Fruit fly (Drosophila melanogaster) whole organism, embryonic: Measurements from ENCODE around the gene Cpsf5.

Experiments
- ATbp ChIP-seq: fragments of 200-800 bp; sonication (Bioruptor generic); optimal IDR thresholded peaks from 2 replicates; lab custom pipeline; 2017; ENCODE audit warnings: missing biosample characterization, mild to moderate bottlenecking, missing genetic modification characterization, missing genetic modification reagents
- Ada2b ChIP-seq: fragments of 200-800 bp; sonication (Bioruptor generic); IDR thresholded peaks from 2 replicates; pipeline ENCODE4 v1.3.6; 2022; ENCODE audit warnings: missing biosample characterization, missing genetic modification characterization
- CG10431 ChIP-seq: fragments of 200-800 bp; sonication (Bioruptor generic); optimal IDR thresholded peaks from 3 replicates; lab custom pipeline; 2018; ENCODE audit warnings: missing biosample characterization, mild to moderate bottlenecking, missing genetic modification characterization
- CG11695 ChIP-seq: fragments of 200-800 bp; sonication (Bioruptor generic); IDR thresholded peaks from 3 replicates; pipeline ENCODE4 v1.3.6; 2022; ENCODE audit warnings: missing biosample characterization, missing genetic modification characterization
- CG13296 ChIP-seq: fragments of 200-800 bp; sonication (Bioruptor generic); optimal IDR thresholded peaks from 3 replicates; lab custom pipeline; 2018; ENCODE audit warnings: missing biosample characterization, mild to moderate bottlenecking, missing genetic modification characterization
- CG13424 ChIP-seq: fragments of 200-800 bp; sonication (Bioruptor generic); optimal IDR thresholded peaks from 2 replicates; lab custom pipeline; 2019; ENCODE audit warnings: missing biosample characterization, mild to moderate bottlenecking, missing genetic modification characterization, moderate library complexity
- CG14441 ChIP-seq: fragments of 200-800 bp; sonication (Bioruptor generic); IDR thresholded peaks from 2 replicates; pipeline ENCODE4 v1.3.6; 2022; ENCODE audit warnings: missing biosample characterization, missing genetic modification characterization
- CG17385 ChIP-seq: fragments of 200-800 bp; sonication (Bioruptor generic); optimal IDR thresholded peaks from 3 replicates; lab custom pipeline; 2018; ENCODE audit warnings: missing biosample characterization, mild to moderate bottlenecking, missing genetic modification characterization
- CG17802 ChIP-seq: fragments of 200-800 bp; sonication (Bioruptor generic); optimal IDR thresholded peaks from 2 replicates; lab custom pipeline; 2018; ENCODE audit warnings: missing biosample characterization, mild to moderate bottlenecking, missing genetic modification characterization, moderate library complexity
- CG18011 ChIP-seq: fragments of 200-800 bp; sonication (Bioruptor generic); optimal IDR thresholded peaks from 2 replicates; lab custom pipeline; 2017; ENCODE audit warnings: missing biosample characterization, missing genetic modification characterization, mild to moderate bottlenecking, moderate library complexity, missing genotype
- CG2678 ChIP-seq: fragments of 200-800 bp; sonication (Bioruptor generic); optimal IDR thresholded peaks from 3 replicates; lab custom pipeline; 2019; ENCODE audit warnings: missing biosample characterization, mild to moderate bottlenecking, missing genetic modification characterization, moderate library complexity
- CG31365 ChIP-seq: fragments of 200-800 bp; sonication (Bioruptor generic); optimal IDR thresholded peaks from 2 replicates; lab custom pipeline; 2018; ENCODE audit warnings: missing biosample characterization, mild to moderate bottlenecking, missing genetic modification characterization
- CG32532 ChIP-seq: fragments of 200-800 bp; sonication (Bioruptor generic); IDR thresholded peaks from 2 replicates; pipeline ENCODE4 v1.3.6; 2022; ENCODE audit warnings: missing biosample characterization, missing genetic modification characterization
- CG3847 ChIP-seq: fragments of 200-800 bp; sonication (Bioruptor generic); IDR thresholded peaks from 2 replicates; pipeline ENCODE4 v1.3.6; 2022; ENCODE audit warnings: missing biosample characterization, missing genetic modification characterization
- CG7357 ChIP-seq: fragments of 200-800 bp; sonication (Bioruptor generic); IDR thresholded peaks from 3 replicates; pipeline ENCODE4 v1.3.6; 2022; ENCODE audit warnings: missing biosample characterization, missing genetic modification characterization
- CG7839 ChIP-seq: fragments of 200-800 bp; sonication (Bioruptor generic); optimal IDR thresholded peaks from 3 replicates; lab custom pipeline; 2018; ENCODE audit warnings: missing biosample characterization, mild to moderate bottlenecking, missing genetic modification characterization, moderate library complexity
- CG9437 ChIP-seq: fragments of 200-800 bp; sonication (Bioruptor generic); optimal IDR thresholded peaks from 2 replicates; lab custom pipeline; 2018; ENCODE audit warnings: missing biosample characterization, mild to moderate bottlenecking, missing genetic modification characterization
- Dip3 ChIP-seq: fragments of 200-800 bp; sonication (Bioruptor generic); optimal IDR thresholded peaks from 3 replicates; lab custom pipeline; 2016; ENCODE audit warnings: missing biosample characterization, missing genetic modification characterization
- Fer1 ChIP-seq: fragments of 200-800 bp; sonication (Bioruptor generic); optimal IDR thresholded peaks from 2 replicates; lab custom pipeline; 2017; ENCODE audit warnings: missing biosample characterization, mild to moderate bottlenecking, missing genetic modification characterization
- Fer2 ChIP-seq: fragments of 200-800 bp; sonication (Bioruptor generic); optimal IDR thresholded peaks from 2 replicates; lab custom pipeline; 2018; ENCODE audit warnings: missing biosample characterization, mild to moderate bottlenecking, missing genetic modification characterization, moderate library complexity
- Hmr ChIP-seq: fragments of 200-800 bp; sonication (Bioruptor generic); optimal IDR thresholded peaks from 3 replicates; lab custom pipeline; 2017; ENCODE audit warnings: mild to moderate bottlenecking, missing biosample characterization, missing genetic modification reagents, missing genetic modification characterization
- Hr51 ChIP-seq, 2 experiments: fragments of 200-800 bp; sonication (Bioruptor generic); optimal IDR thresholded peaks; 2 replicates in 1 of 2; 3 replicates in 1 of 2; lab custom pipeline; 2016 to 2018; ENCODE audit warnings: missing biosample characterization in 2 of 2, missing genetic modification characterization in 2 of 2, mild to moderate bottlenecking in 1 of 2, moderate library complexity in 1 of 2
- Hsf ChIP-seq: fragments of 200-800 bp; sonication (Bioruptor generic); optimal IDR thresholded peaks from 3 replicates; lab custom pipeline; 2016; ENCODE audit warnings: missing biosample characterization, missing genetic modification characterization
- PHDP ChIP-seq: fragments of 200-800 bp; sonication (Bioruptor generic); optimal IDR thresholded peaks from 3 replicates; lab custom pipeline; 2018; ENCODE audit warnings: missing biosample characterization, mild to moderate bottlenecking, missing genetic modification characterization, moderate library complexity
- Pdp1 ChIP-seq, 2 experiments: fragments of 200-800 bp; sonication (Bioruptor generic); optimal IDR thresholded peaks; 3 replicates each; lab custom pipeline; 2016; ENCODE audit warnings: missing biosample characterization in 2 of 2, missing genetic modification characterization in 2 of 2, mild to moderate bottlenecking in 1 of 2, moderate library complexity in 1 of 2
- Scr ChIP-seq: fragments of 200-800 bp; sonication (Bioruptor generic); IDR thresholded peaks from 2 replicates; pipeline ENCODE4 v1.3.6; 2022; ENCODE audit warnings: missing biosample characterization, missing genetic modification characterization; ENCODE audit not compliant: partially characterized antibody
- Sox102F ChIP-seq: fragments of 200-800 bp; sonication (Bioruptor generic); optimal IDR thresholded peaks from 2 replicates; lab custom pipeline; 2018; ENCODE audit warnings: missing biosample characterization, mild to moderate bottlenecking, missing genetic modification characterization, moderate library complexity
- Ssrp ChIP-seq: fragments of 200-800 bp; sonication (Bioruptor generic); optimal IDR thresholded peaks from 2 replicates; lab custom pipeline; 2018; ENCODE audit warnings: missing biosample characterization, mild to moderate bottlenecking, missing genetic modification characterization, moderate library complexity
- cad ChIP-seq: fragments of >200 bp; optimal IDR thresholded peaks from 2 replicates; lab custom pipeline; 2017; ENCODE audit warnings: missing biosample characterization, missing genetic modification characterization
- dati ChIP-seq: fragments of 200-800 bp; sonication (Bioruptor generic); IDR thresholded peaks from 2 replicates; pipeline ENCODE4 v1.3.6; 2022; ENCODE audit warnings: missing biosample characterization, missing genetic modification characterization
- exex ChIP-seq: fragments of 200-800 bp; sonication (Bioruptor generic); optimal IDR thresholded peaks from 4 replicates; lab custom pipeline; 2018; ENCODE audit warnings: missing biosample characterization, mild to moderate bottlenecking, missing genetic modification characterization, moderate library complexity
- fd3F ChIP-seq: fragments of 200-800 bp; sonication (Bioruptor generic); optimal IDR thresholded peaks from 2 replicates; lab custom pipeline; 2018; ENCODE audit warnings: missing biosample characterization, mild to moderate bottlenecking, missing genetic modification characterization, moderate library complexity
- gem ChIP-seq: fragments of 200-800 bp; sonication (Bioruptor generic); optimal IDR thresholded peaks from 2 replicates; lab custom pipeline; 2019; ENCODE audit warnings: missing biosample characterization, mild to moderate bottlenecking, missing genetic modification characterization, moderate library complexity
- gsb ChIP-seq: fragments of 200-800 bp; sonication (Bioruptor generic); IDR thresholded peaks from 2 replicates; pipeline ENCODE4 v1.3.6; 2022; ENCODE audit warnings: missing biosample characterization, missing genetic modification characterization
- insv ChIP-seq, 2 experiments: fragments of 200-800 bp; sonication (Bioruptor generic); optimal IDR thresholded peaks; 3 replicates each; lab custom pipeline; 2016 to 2018; ENCODE audit warnings: missing biosample characterization in 2 of 2, missing genetic modification characterization in 2 of 2
- ken ChIP-seq: fragments of 200-800 bp; sonication (Bioruptor generic); IDR thresholded peaks from 3 replicates; pipeline ENCODE4 v1.3.6; 2022; ENCODE audit warnings: missing biosample characterization, missing genetic modification characterization
- lmd ChIP-seq: fragments of 200-800 bp; sonication (Bioruptor generic); IDR thresholded peaks from 2 replicates; pipeline ENCODE4 v1.3.6; 2022; ENCODE audit warnings: missing biosample characterization, missing genetic modification characterization
- luna ChIP-seq: fragments of 200-800 bp; sonication (Bioruptor generic); optimal IDR thresholded peaks from 2 replicates; lab custom pipeline; 2016; ENCODE audit warnings: missing biosample characterization, missing genetic modification characterization
- mld ChIP-seq: fragments of 200-800 bp; sonication (Bioruptor generic); IDR thresholded peaks from 3 replicates; pipeline ENCODE4 v1.3.6; 2022; ENCODE audit warnings: missing biosample characterization, missing genetic modification characterization; ENCODE audit not compliant: partially characterized antibody
- pan ChIP-seq, 4 experiments: fragments of >200 bp in 3 of 4; fragments of 200-800 bp in 1 of 4; sonication (Bioruptor generic) in 1 of 4; optimal IDR thresholded peaks in 3 of 4; IDR thresholded peaks in 1 of 4; 2 replicates each; pipeline versions ENCODE4 v1.3.6 to Lab custom; 2017 to 2022; ENCODE audit warnings: missing biosample characterization in 2 of 4, missing genetic modification characterization in 2 of 4, mixed read lengths in 1 of 4
- phol ChIP-seq: fragments of 200-800 bp; sonication (Bioruptor generic); optimal IDR thresholded peaks from 3 replicates; lab custom pipeline; 2018; ENCODE audit warnings: missing biosample characterization, mild to moderate bottlenecking, missing genetic modification characterization, moderate library complexity
- pum ChIP-seq: fragments of 200-800 bp; sonication (Bioruptor generic); optimal IDR thresholded peaks from 2 replicates; lab custom pipeline; 2016; ENCODE audit warnings: missing biosample characterization, missing genetic modification characterization
- sna ChIP-seq: fragments of 200-800 bp; sonication (Bioruptor generic); IDR thresholded peaks from 2 replicates; pipeline ENCODE4 v1.3.6; 2022; ENCODE audit warnings: missing biosample characterization, missing genetic modification characterization; ENCODE audit not compliant: partially characterized antibody
- sob ChIP-seq: fragments of 200-800 bp; sonication (Bioruptor generic); IDR thresholded peaks from 2 replicates; pipeline ENCODE4 v1.3.6; 2022; ENCODE audit warnings: missing biosample characterization, missing genetic modification characterization
- sr ChIP-seq: fragments of 200-800 bp; sonication (Bioruptor generic); IDR thresholded peaks from 3 replicates; pipeline ENCODE4 v1.3.6; 2022; ENCODE audit warnings: missing biosample characterization, missing genetic modification characterization
- stwl ChIP-seq: fragments of 200-800 bp; sonication (Bioruptor generic); optimal IDR thresholded peaks from 3 replicates; lab custom pipeline; 2018; ENCODE audit warnings: missing biosample characterization, mild to moderate bottlenecking, missing genetic modification characterization, moderate library complexity
- unc-4 ChIP-seq: fragments of 200-800 bp; sonication (Bioruptor generic); IDR thresholded peaks from 2 replicates; pipeline ENCODE4 v1.3.6; 2022; ENCODE audit warnings: missing biosample characterization, missing genetic modification characterization; ENCODE audit not compliant: partially characterized antibody
- vvl ChIP-seq: fragments of 200-800 bp; sonication (Bioruptor generic); IDR thresholded peaks from 2 replicates; pipeline ENCODE4 v1.3.6; 2022; ENCODE audit warnings: missing biosample characterization, missing genetic modification characterization

The Cpsf5 gene

dm6 chr3L:9425838-9426237, 15.0 kb downstream of the Cpsf5 start (continued):
- TF ChIP-seq CG32532 (GFP tag; lab: Robert Waterston, UW) (peak; percentile 16; the same call in 1 of the 2 replicates), Hr51 (GFP tag; optimal IDR thresholded peaks at IDR 0.05; lab: Kevin White, UChicago) (peak in 1 of 2 experiments; percentile 40), pum (GFP tag; lab: Kevin White, UChicago) (no peak), CG9437 (GFP tag; lab: Kevin White, UChicago) (peak; percentile 81), CG17385 (GFP tag; lab: Kevin White, UChicago) (peak; percentile 20), stwl (tag; lab: Kevin White, UChicago) (peak; percentile 37), exex (tag; lab: Kevin White, UChicago) (no peak), ken (0 out of 3 replicates have a peak, but pooled peaks have one; percentile 17), CG13296 (GFP tag; lab: Kevin White, UChicago) (no peak), lmd (GFP tag; lab: Robert Waterston, UW) (peak; percentile 18; the same call in 1 of the 2 replicates), sna (GFP tag; lab: Robert Waterston, UW) (no peak), dati (GFP tag; lab: Robert Waterston, UW) (no peak), mld (no peak), Pdp1 (GFP tag; optimal IDR thresholded peaks at IDR 0.05; lab: Kevin White, UChicago) (peak in 1 of 2 experiments; percentile 73), PHDP (tag; lab: Kevin White, UChicago) (peak; percentile 10), sr (peak; percentile 19; the same call in 1 of the 3 replicates), CG11695 (peak; percentile 24; the same call in 1 of the 3 replicates), CG14441 (peak; percentile 26; the same call in 1 of the 2 replicates), ATbp (peak; percentile 29), Ssrp (tag; lab: Kevin White, UChicago) (peak; percentile 28), luna (GFP tag; lab: Kevin White, UChicago) (no peak), CG2678 (tag; lab: Kevin White, UChicago) (peak; percentile 32), fd3F (GFP tag; lab: Kevin White, UChicago) (no peak), vvl (GFP tag; lab: Robert Waterston, UW) (peak; percentile 76), CG7357 (GFP tag; lab: Robert Waterston, UW) (no peak), Hmr (GFP tag; lab: Kevin White, UChicago) (peak; percentile 14), CG13424 (tag; lab: Kevin White, UChicago) (peak; percentile 28), CG7839 (tag; lab: Kevin White, UChicago) (peak; percentile 31), Sox102F (GFP tag; lab: Kevin White, UChicago) (peak; percentile 32), Dip3 (GFP tag; lab: Kevin White, UChicago) (no peak), phol (tag; lab: Kevin White, UChicago) (peak; percentile 16), CG3847 (GFP tag; lab: Robert Waterston, UW) (no peak), gem (tag; lab: Kevin White, UChicago) (peak; percentile 47), pan (optimal IDR thresholded peaks at IDR 0.05; lab: Kevin White, UChicago) (no peak), pan (GFP tag; optimal IDR thresholded peaks at IDR 0.05 in 1 of 2, IDR thresholded peaks at IDR 0.05 in 1 of 2) (peak in 1 of 2 experiments; percentile 24)

dm6 chr3L:9426656-9427294, 15.9 kb downstream of the Cpsf5 start, which contains the start of the genes Atat and Shc:
Gene Atat (minus strand): TSS chr3L:9426758.
Gene Shc (plus strand): TSS chr3L:9427010.
- TF ChIP-seq CG31365 (peak; percentile 87), CG10431 (GFP tag; lab: Kevin White, UChicago) (peak; percentile 86), Scr (peak; percentile 93), Fer1 (GFP tag; lab: Kevin White, UChicago) (peak; percentile 98), CG17802 (tag; lab: Kevin White, UChicago) (peak; percentile 93), sob (GFP tag; lab: Robert Waterston, UW) (peak; percentile 100), unc-4 (GFP tag; lab: Robert Waterston, UW) (peak; percentile 95), Ada2b (GFP tag; lab: Robert Waterston, UW) (peak; percentile 99), Fer2 (tag; lab: Kevin White, UChicago) (peak; percentile 99), gsb (GFP tag; lab: Robert Waterston, UW) (peak; percentile 99), insv (GFP tag; optimal IDR thresholded peaks at IDR 0.05; lab: Kevin White, UChicago) (peak; percentile 16 to 80), Hsf (peak; percentile 100), cad (GFP tag; lab: Kevin White, UChicago) (no peak), CG18011 (GFP tag; lab: Kevin White, UChicago) (peak; percentile 93)
